Worm (Caenorhabditis elegans): Measurements from ENCODE around the gene B0546.3.

Gene B0546.3

DNA sequence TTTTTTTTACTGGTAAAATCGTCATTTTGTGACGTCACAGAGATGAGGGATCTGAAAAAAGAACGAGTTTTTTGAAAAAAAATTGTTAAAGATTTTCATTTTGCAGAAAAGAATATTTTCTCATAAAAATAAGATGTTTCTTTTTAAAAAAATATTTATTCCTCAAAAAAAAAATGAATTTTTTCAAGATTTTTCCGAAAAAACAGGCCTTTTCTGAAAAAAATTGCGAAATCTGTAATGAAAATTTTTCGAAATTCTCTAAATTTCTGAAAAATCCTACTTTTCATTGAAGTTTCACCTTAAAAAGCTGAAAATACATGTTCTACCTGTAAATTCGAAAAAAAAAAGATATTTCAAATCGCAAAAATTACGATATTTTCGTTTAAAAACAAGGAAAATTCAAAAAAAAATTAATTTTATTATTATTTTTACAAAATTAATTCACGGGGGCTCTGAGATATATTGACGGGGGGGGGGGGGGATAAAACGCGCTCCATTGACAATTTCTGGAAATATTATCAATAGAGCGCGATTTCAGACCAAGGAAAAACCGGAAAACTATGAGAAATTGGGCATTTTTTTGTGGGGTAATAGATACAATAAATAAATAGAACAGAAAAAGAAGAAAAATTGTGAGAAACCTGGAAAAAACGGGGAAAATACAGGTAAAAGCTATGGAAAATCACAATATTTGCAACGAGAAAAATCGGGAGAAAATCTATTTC is 4.4 kb downstream of the B0546.3 start, which contains the start of gene otub-4:
TSS of gene otub-4 (minus strand) at position 51 of the 725 bp plus-strand sequence.
- no peak for TF ChIP-seq gmeb-1 (tag; optimal IDR thresholded peaks at IDR 0.05)
- peak; percentile 15 for TF ChIP-seq unc-55 (GFP tag; optimal IDR thresholded peaks at IDR 0.05)

DNA sequence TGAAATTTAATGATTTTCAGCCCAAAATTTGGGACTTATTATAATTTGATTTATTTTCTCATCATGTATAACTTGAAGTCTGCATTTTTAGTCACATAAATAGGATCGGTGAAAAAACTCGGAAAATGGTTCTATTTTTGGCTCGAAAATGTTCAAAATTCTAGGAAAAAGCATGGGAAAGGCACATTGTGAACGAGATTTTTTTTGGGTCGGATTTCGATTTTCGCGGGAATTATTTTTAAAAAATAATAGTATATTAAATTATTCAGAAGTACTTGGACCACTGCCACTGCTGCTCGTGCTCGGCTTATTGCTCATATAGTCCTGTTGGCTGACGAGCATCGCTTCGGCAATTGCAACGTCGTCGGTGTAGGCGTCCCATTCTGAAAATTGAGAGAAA is 9.3 kb downstream of the B0546.3 start:
- peak; percentile 2 for TF ChIP-seq gmeb-1 (tag; optimal IDR thresholded peaks at IDR 0.05)
- TF ChIP-seq sem-4 (tag; optimal IDR thresholded peaks at IDR 0.05): no peak

DNA sequence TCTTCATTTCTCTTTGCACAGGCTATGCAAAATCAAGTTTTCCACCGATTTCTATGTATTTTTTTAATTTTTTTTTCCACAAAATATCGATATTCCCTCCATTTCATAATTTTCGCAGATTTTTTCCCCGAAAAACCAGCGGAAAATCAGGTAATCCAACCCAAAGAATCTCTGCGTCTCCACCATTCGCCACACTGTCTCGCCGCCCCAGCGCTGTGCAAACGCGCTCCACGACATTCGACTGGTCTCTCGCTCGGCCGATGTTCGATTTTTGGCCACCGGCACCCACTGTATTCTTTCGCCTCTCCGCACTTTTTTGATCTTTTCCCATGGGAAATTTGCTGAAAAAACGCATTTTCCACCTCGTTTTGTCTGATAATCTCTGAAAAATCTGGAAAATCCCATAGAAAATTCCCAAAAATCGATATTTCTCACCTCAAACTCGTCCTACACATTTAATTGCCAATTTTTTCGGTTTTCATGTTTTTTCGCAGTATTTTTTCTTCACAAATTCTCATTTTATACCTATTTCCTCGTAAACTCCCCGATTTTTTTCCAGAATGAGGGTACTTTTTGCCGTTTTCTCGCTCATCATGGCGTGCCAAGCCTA is 13.9 kb downstream of the B0546.3 start, which contains the start of gene vha-19:
TSS of gene vha-19 (plus strand) at position 560 of the 610 bp plus-strand sequence.
- TF ChIP-seq ceh-82 (tag; optimal IDR thresholded peaks at IDR 0.05): no peak
- TF ChIP-seq unc-55 (GFP tag; optimal IDR thresholded peaks at IDR 0.05): peak; percentile 34
- TF ChIP-seq fos-1 (tag; optimal IDR thresholded peaks at IDR 0.05): peak; percentile 8
- TF ChIP-seq crh-2 (tag; optimal IDR thresholded peaks at IDR 0.05): peak; percentile 20
- peak in 1 of 2 experiments; percentile 42 for TF ChIP-seq lsy-2 (tag; optimal IDR thresholded peaks at IDR 0.05)
- TF ChIP-seq C34F6.9 (tag; optimal IDR thresholded peaks at IDR 0.05): peak; percentile 11

DNA sequence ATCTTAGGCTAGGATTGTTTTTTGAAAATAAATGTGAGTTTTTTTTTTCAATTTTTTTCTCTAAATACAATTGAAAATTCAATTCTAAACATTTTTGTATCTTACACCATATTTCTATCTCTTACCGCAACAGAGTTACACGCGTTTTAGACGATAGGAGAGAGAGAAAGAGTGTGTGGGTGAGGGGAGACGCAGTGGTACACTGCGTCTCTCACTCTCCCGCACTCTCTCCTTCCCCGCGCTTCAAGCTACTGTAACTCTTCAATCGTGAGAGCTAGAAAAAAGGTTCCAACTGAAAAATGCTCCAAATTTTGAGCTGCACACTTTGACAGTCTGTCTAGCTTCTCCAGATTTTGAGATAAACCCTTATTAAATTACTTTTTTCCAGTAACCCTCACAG is 18.9 kb downstream of the B0546.3 start:
- TF ChIP-seq gmeb-1 (tag; optimal IDR thresholded peaks at IDR 0.05) (no peak), F13H6.1 (tag; optimal IDR thresholded peaks at IDR 0.05) (no peak), unc-55 (GFP tag; optimal IDR thresholded peaks at IDR 0.05) (no peak), blmp-1 (tag; optimal IDR thresholded peaks at IDR 0.05; ENCODE audit: insufficient read depth) (no peak), elt-3 (tag; optimal IDR thresholded peaks at IDR 0.05) (no peak), zag-1 (tag; optimal IDR thresholded peaks at IDR 0.05) (no peak), nhr-11 (tag; optimal IDR thresholded peaks at IDR 0.05) (no peak), elt-1 (tag; optimal IDR thresholded peaks at IDR 0.05) (no peak), nhr-25 (tag; optimal IDR thresholded peaks at IDR 0.05) (no peak), R02D3.7 (tag; optimal IDR thresholded peaks at IDR 0.05) (no peak), sem-4 (tag; optimal IDR thresholded peaks at IDR 0.05) (no peak), dmd-4 (tag; optimal IDR thresholded peaks at IDR 0.05) (no peak), nhr-23 (tag; optimal IDR thresholded peaks at IDR 0.05) (no peak), peb-1 (tag; optimal IDR thresholded peaks at IDR 0.05) (no peak)

DNA sequence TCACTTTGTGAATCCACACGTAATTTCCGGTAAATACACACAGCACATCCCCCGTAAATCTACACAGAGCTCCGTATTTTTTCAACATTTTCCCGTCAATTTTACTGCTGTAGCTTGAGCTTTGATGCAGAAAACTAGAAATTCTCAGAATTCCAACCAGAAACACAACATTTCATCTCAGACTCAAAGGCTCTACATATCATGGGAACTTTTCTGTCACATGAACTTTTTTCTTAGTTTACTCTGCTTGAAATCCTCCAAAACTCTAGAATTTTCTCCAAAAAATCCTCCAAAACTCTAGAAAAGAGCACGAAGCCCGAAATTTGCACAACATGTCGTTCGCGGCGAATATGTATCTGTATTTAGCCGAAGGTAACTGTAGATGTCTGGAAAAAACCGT is 19.4 kb downstream of the B0546.3 start, which contains the start of gene Y55H10A.2:
TSS of gene Y55H10A.2 (plus strand) at position 301 of the 400 bp plus-strand sequence.
- TF ChIP-seq ceh-82 (tag; optimal IDR thresholded peaks at IDR 0.05): no peak
- TF ChIP-seq nhr-11 (tag; optimal IDR thresholded peaks at IDR 0.05): no peak
- TF ChIP-seq R02D3.7 (tag; optimal IDR thresholded peaks at IDR 0.05): no peak
- no peak for TF ChIP-seq crh-2 (tag; optimal IDR thresholded peaks at IDR 0.05)
- no peak for TF ChIP-seq ceh-16 (tag; optimal IDR thresholded peaks at IDR 0.05)
- no peak for TF ChIP-seq nhr-129 (tag; optimal IDR thresholded peaks at IDR 0.05)
- TF ChIP-seq ztf-11 (tag; optimal IDR thresholded peaks at IDR 0.05): no peak
- no peak for TF ChIP-seq unc-39 (tag; optimal IDR thresholded peaks at IDR 0.05)
- no peak for TF ChIP-seq ztf-1 (GFP tag; conservative IDR thresholded peaks at IDR 0.05)

DNA sequence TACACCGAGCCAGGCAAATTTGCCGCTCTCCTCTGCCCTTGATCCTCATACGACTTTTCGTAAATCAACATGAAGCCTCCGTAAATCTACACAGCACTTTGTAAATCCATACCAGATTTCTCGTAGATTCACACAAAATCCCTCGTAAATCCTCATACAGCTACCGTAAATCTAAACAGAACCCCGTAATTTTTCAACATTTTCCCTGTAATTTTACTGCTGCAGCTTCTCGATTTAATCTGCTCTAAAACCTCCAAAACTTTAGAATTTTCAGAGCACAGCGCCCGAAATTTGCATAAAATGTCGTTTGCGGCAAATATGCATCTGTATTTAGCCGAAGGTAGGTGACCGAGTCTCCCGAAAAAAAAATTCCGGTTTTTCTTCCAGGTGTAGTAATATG is 27.9 kb downstream of the B0546.3 start, which contains the start of gene F42A6.1:
TSS of gene F42A6.1 (plus strand) at position 301 of the 400 bp plus-strand sequence.
- TF ChIP-seq nhr-77 (tag; optimal IDR thresholded peaks at IDR 0.05) (no peak), nhr-129 (tag; optimal IDR thresholded peaks at IDR 0.05) (no peak), R02D3.7 (tag; optimal IDR thresholded peaks at IDR 0.05) (no peak), elt-1 (tag; optimal IDR thresholded peaks at IDR 0.05) (no peak), lin-13 (GFP tag; optimal IDR thresholded peaks at IDR 0.05) (no peak), ama-1 (optimal IDR thresholded peaks at IDR 0.05) (no peak), gmeb-1 (tag; optimal IDR thresholded peaks at IDR 0.05) (no peak), fos-1 (tag; optimal IDR thresholded peaks at IDR 0.05) (no peak), sem-4 (tag; optimal IDR thresholded peaks at IDR 0.05) (no peak), unc-39 (tag; optimal IDR thresholded peaks at IDR 0.05) (no peak), sma-9 (GFP tag; optimal IDR thresholded peaks at IDR 0.05) (no peak), sma-9 (tag; optimal IDR thresholded peaks at IDR 0.05) (no peak), skn-1 (tag; optimal IDR thresholded peaks at IDR 0.05) (no peak), ztf-4 (tag; optimal IDR thresholded peaks at IDR 0.05) (no peak), lin-11 (tag; optimal IDR thresholded peaks at IDR 0.05) (no peak), C34F6.9 (tag; optimal IDR thresholded peaks at IDR 0.05) (no peak), nhr-237 (tag; optimal IDR thresholded peaks at IDR 0.05) (no peak)
